Worm (Caenorhabditis elegans): ENCODE data around the gene Y110A2AL.6.

The Y110A2AL.6 gene

DNA sequence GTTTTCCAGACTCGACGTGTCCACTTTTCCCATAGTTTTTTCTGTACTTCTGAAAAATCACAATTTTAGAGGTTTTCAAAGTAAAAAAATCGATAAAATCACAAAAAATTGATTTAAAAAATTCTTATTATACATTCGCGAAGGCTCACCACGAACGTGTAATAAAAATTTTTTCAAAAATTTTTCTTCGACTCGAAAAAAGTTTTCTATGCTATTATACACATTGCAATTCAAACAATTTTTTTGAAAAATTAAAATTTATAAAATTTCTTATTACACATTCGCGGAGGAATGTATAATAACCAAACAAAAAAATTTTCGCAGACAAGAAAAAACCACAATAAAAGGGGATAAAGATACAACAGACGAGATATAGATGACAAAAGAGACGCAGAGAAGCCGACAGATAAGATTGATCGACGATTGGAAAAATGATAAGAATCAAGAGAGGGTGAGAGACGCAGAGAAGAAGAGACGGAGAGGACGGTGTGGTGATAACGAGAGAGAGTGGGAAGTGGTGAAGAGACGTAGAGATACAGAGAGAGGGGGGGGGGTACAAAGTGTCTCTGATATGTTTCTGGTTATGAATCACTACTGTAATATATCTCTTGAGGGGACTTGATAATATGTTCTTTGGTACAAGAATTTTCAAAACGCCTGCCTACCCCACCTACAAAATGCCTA, 40.7 kb downstream of the Y110A2AL.6 start, which contains the start of gene nhr-119:
nhr-119 (minus strand) TSS at position 51 of the 684 bp plus-strand sequence.
- TF ChIP-seq B0261.1 (tag; optimal IDR thresholded peaks at IDR 0.05) (no peak), ccch-3 (GFP tag; optimal IDR thresholded peaks at IDR 0.05) (no peak), ekl-4 (GFP tag; IDR thresholded peaks at IDR 0.05) (0 out of 2 replicates have a peak, but pooled peaks have one; percentile 38), nfyb-1 (GFP tag; IDR thresholded peaks at IDR 0.05) (0 out of 2 replicates have a peak, but pooled peaks have one; percentile 24), dpff-1 (tag; optimal IDR thresholded peaks at IDR 0.05) (no peak), Y95B8A.8 (GFP tag; IDR thresholded peaks at IDR 0.05) (no peak), die-1 (tag; optimal IDR thresholded peaks at IDR 0.05) (no peak), hrde-1 (tag; optimal IDR thresholded peaks at IDR 0.05; ENCODE audit: borderline replicate concordance) (no peak), bed-1 (GFP tag; IDR thresholded peaks at IDR 0.05) (no peak), cebp-1 (GFP tag; IDR thresholded peaks at IDR 0.05) (no peak), cebp-1 (tag; optimal IDR thresholded peaks at IDR 0.05) (peak; percentile 42), B0019.2 (GFP tag; conservative IDR thresholded peaks at IDR 0.05) (no peak), egrh-3 (GFP tag; IDR thresholded peaks at IDR 0.05) (peak; percentile 66), fkh-3 (tag; optimal IDR thresholded peaks at IDR 0.05) (no peak), egl-44 (GFP tag; IDR thresholded peaks at IDR 0.05) (no peak), let-607 (tag; optimal IDR thresholded peaks at IDR 0.05) (peak in 1 of 2 experiments; percentile 42), ztf-26 (tag; optimal IDR thresholded peaks at IDR 0.05) (peak; percentile 61), F22D6.2 (tag; optimal IDR thresholded peaks at IDR 0.05) (peak; percentile 33), T07F8.4 (tag; optimal IDR thresholded peaks at IDR 0.05) (no peak), K12H6.12 (tag; optimal IDR thresholded peaks at IDR 0.05) (no peak), sea-2 (GFP tag; IDR thresholded peaks at IDR 0.05) (no peak), atf-7 (tag; optimal IDR thresholded peaks at IDR 0.05) (peak; percentile 23), sdz-38 (tag; optimal IDR thresholded peaks at IDR 0.05) (no peak), mcd-1 (GFP tag; IDR thresholded peaks at IDR 0.05) (peak; percentile 57), hmg-1.2 (GFP tag; IDR thresholded peaks at IDR 0.05) (peak; percentile 82), F57A8.1 (GFP tag; optimal IDR thresholded peaks at IDR 0.05) (no peak), tbp1 (GFP tag; optimal IDR thresholded peaks at IDR 0.05) (peak; percentile 15), nhr-80 (tag; optimal IDR thresholded peaks at IDR 0.05) (peak; percentile 67), ets-4 (GFP tag; optimal IDR thresholded peaks at IDR 0.05) (no peak), egl-18 (GFP tag; IDR thresholded peaks at IDR 0.05) (no peak), ZK185.1 (tag; optimal IDR thresholded peaks at IDR 0.05; ENCODE audit: poor library complexity, severe bottlenecking) (no peak), snpc-3.4 (tag; optimal IDR thresholded peaks at IDR 0.05) (no peak), athp-1 (tag; optimal IDR thresholded peaks at IDR 0.05) (no peak), snpc-1.3 (tag; optimal IDR thresholded peaks at IDR 0.05; ENCODE audit: insufficient read depth) (no peak), snpc-4 (GFP tag; optimal IDR thresholded peaks at IDR 0.05) (no peak), snpc-4 (tag; optimal IDR thresholded peaks at IDR 0.05) (no peak), unc-62 (GFP tag; optimal IDR thresholded peaks at IDR 0.05) (no peak), dox-1 (GFP tag; IDR thresholded peaks at IDR 0.05) (peak; percentile 48; the same call in 1 of the 2 replicates), lin-35 (GFP tag; optimal IDR thresholded peaks at IDR 0.05) (peak in 1 of 3 experiments; percentile 41), ceh-91 (GFP tag; IDR thresholded peaks at IDR 0.05) (no peak), somi-1 (GFP tag; optimal IDR thresholded peaks at IDR 0.05) (no peak), chd-7 (tag; optimal IDR thresholded peaks at IDR 0.05) (peak; percentile 5), C06A6.2 (GFP tag; conservative IDR thresholded peaks at IDR 0.05) (no peak), lin-40 (tag; optimal IDR thresholded peaks at IDR 0.05) (peak; percentile 75), aptf-2 (GFP tag; conservative IDR thresholded peaks at IDR 0.05) (no peak), him-1 (tag; optimal IDR thresholded peaks at IDR 0.05) (no peak), lsl-1 (GFP tag; optimal IDR thresholded peaks at IDR 0.05) (no peak)
